Fruit fly (Drosophila melanogaster) whole organism: Measurements from ENCODE around the gene wdb.

Experiments used
- CG8478 ChIP-seq: fragments of >200 bp; optimal IDR thresholded peaks from 2 replicates; lab custom pipeline; 2018; ENCODE audit warnings: inconsistent platforms
- Dll ChIP-seq: fragments of >200 bp; optimal IDR thresholded peaks from 2 replicates; lab custom pipeline; 2017
- EcR ChIP-seq, 2 experiments: fragments of >200 bp; optimal IDR thresholded peaks; 2 replicates each; lab custom pipeline; 2017; ENCODE audit warnings: missing biosample characterization in 2 of 2, missing genetic modification characterization in 2 of 2, missing genetic modification reagents in 2 of 2
- pan ChIP-seq: fragments of >200 bp; optimal IDR thresholded peaks from 2 replicates; lab custom pipeline; 2017
- psq ChIP-seq: fragments of >200 bp; optimal IDR thresholded peaks from 2 replicates; lab custom pipeline; 2017
- usp ChIP-seq: fragments of >200 bp; optimal IDR thresholded peaks from 2 replicates; lab custom pipeline; 2017; ENCODE audit warnings: missing biosample characterization, missing genetic modification characterization, mixed read lengths

wdb gene

DNA sequence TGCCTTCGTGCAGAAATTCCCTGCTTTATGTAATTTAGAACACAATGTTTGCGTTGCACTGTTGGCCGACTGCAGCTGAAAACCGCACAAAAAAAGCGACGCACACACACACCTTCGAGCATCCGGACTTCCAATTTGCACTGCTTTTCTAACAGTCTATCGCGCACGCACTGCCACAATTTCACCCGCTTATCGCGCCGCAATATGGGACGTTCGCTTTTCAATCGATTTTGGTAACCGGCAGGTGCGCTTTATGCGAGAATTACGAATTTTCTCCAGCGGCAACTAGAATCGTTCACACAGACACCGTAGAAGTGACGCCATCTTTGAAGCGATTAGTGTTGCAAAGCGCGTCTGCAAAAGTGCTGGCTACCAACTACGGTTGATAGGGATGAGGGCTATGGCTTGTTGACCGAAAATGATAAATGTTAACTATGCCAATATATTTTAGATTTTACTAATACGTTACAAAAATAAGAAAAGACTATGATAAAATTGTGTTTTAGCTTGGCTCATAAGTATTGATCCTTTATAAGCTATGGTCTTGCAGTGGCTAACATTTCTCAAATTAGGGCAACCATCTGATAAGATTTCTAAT lies at the start of gene wdb:
Gene wdb (minus strand): TSS at position 352 of the 598 bp plus-strand sequence.
- no peak for TF ChIP-seq usp
- no peak for TF ChIP-seq CG8478 (lab: Kevin White, UChicago)
- no peak for TF ChIP-seq psq (lab: Kevin White, UChicago)
- no peak for TF ChIP-seq EcR (GFP tag; optimal IDR thresholded peaks at IDR 0.05; lab: Kevin White, UChicago)
- no peak for TF ChIP-seq Dll (lab: Kevin White, UChicago)
- no peak for TF ChIP-seq pan (lab: Kevin White, UChicago)

DNA sequence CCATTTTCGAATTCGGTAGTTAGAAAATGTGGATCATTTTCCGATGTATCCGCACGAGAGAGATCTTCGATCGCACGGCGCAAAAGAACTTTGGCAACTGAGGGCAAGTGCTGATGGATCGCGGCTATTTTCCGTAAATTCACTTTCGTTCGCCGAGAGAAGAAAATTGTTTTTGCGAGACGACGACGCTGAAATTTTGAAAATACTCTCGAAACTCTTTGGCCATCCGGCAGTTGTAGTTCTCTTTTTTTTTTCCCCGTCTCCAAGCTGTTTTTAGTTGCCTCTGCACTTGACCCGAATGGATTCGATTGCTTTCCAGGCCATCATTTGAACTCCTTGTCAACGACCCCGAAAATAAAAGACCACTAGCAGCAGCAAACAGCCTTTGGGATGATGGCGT lies 43.9 kb upstream of the wdb start, which contains the start of gene CG5612:
Gene CG5612 (minus strand): TSS at position 101 of the 400 bp plus-strand sequence.
- TF ChIP-seq Dll (lab: Kevin White, UChicago) (no peak), psq (lab: Kevin White, UChicago) (no peak), CG8478 (lab: Kevin White, UChicago) (no peak), usp (no peak), EcR (GFP tag; optimal IDR thresholded peaks at IDR 0.05; lab: Kevin White, UChicago) (no peak), pan (lab: Kevin White, UChicago) (no peak)

DNA sequence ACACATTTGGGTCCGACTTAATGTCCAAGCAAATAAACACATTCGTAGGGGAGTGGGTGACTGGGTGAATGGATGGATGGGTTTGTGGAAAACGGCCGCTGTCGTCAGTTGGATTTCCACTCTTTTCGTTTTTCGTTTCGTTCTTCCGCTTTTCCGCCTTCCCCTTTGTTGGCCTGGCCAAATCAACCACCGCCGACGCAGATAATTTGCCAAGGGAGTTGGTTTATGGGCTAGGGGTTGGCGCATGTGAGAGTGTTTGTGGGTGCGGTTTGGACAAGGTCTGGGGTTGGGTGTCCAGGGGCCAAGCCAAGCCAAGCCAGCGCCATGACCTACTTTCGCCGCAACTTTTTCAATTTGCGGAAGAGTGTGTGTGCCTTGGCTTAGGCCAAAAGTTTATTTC lies 41.0 kb upstream of the wdb start:
- TF ChIP-seq EcR (GFP tag; optimal IDR thresholded peaks at IDR 0.05; lab: Kevin White, UChicago), result no peak
- no peak for TF ChIP-seq Dll (lab: Kevin White, UChicago)
- no peak for TF ChIP-seq psq (lab: Kevin White, UChicago)
- TF ChIP-seq usp, result no peak
- TF ChIP-seq CG8478 (lab: Kevin White, UChicago), result no peak
- no peak for TF ChIP-seq pan (lab: Kevin White, UChicago)

DNA sequence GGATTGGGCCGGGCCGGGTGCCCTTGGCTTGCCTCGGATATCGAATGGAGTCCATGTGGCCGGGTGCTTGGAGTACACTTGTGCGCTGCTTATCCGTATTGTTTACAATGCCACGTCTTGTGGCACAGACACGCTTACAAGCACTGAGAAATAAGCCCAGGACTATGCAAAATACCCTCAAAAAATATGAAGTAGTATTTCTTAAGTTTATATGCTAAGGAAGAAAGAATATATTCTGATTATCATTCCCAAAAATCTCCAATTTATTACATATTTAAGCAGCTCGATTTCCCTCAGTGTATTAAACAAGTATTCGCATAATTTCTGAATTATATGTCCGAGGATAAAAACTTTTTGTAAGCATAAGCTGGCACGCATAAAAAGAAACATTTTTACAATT lies 39.8 kb upstream of the wdb start:
- TF ChIP-seq psq (lab: Kevin White, UChicago) (no peak), EcR (GFP tag; optimal IDR thresholded peaks at IDR 0.05; lab: Kevin White, UChicago) (no peak), pan (lab: Kevin White, UChicago) (no peak), Dll (lab: Kevin White, UChicago) (no peak), usp (no peak), CG8478 (lab: Kevin White, UChicago) (no peak)

DNA sequence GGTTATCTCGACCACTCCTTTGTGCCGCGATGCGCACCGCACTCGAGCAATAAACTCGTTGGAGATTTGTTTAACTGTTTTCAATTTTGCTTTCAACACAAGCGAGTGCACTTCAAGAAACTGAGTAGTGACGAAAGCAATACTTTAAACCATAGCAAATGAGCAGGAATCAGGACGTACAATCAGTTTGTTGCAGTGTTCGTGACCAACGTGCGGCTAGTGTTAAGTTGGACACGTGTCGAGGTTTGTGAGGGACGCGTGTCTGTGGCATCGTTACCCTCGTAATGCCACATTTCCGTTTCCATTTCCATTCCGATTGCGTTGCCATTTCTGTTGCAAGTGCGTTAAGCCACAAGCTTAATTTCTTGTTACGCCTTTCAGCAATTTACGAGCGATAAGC lies 34.5 kb upstream of the wdb start:
- TF ChIP-seq usp, result no peak

DNA sequence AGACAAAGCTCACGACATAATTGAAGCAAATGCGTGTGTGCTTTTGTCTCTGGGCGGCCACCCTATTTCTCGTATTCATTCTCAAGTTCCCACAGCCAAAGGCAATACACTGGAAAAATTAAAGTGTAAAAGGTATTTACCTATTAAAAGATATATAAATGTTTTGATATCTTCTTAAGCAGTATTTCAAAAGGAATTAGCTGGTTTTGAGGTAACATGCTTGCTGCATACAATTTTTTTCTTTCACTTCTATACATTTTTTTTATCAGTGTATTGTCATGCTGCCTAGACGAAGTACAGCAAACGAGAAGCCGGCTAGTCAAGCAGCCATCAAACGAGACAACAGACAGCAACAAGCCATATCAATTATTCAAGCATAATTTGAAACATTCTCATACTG lies 31.8 kb upstream of the wdb start:
- TF ChIP-seq usp (no peak), CG8478 (lab: Kevin White, UChicago) (no peak), EcR (GFP tag; optimal IDR thresholded peaks at IDR 0.05; lab: Kevin White, UChicago) (no peak), psq (lab: Kevin White, UChicago) (no peak), Dll (lab: Kevin White, UChicago) (no peak), pan (lab: Kevin White, UChicago) (no peak)

DNA sequence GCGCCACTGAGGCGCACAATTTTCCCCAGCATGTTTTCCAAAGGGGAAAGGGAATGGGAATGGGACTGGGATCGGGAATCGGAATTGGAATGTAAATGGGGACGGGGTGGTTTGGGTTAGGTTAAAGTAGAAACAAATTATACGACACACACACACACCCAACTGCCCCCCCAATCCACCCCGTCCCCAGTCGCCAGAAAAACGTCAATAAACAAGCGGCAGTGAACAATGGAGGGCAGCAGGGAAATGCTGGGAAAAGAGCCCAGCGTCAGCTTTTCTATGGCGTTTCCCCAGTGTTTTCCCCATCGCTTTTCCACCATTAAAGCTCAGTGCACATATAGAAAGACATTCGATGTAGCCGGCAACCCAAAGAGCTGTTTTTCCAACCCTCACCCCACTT lies 28.6 kb upstream of the wdb start:
- TF ChIP-seq EcR (GFP tag; optimal IDR thresholded peaks at IDR 0.05; lab: Kevin White, UChicago) (no peak), pan (lab: Kevin White, UChicago) (no peak), Dll (lab: Kevin White, UChicago) (no peak), CG8478 (lab: Kevin White, UChicago) (no peak), psq (lab: Kevin White, UChicago) (no peak), usp (no peak)

DNA sequence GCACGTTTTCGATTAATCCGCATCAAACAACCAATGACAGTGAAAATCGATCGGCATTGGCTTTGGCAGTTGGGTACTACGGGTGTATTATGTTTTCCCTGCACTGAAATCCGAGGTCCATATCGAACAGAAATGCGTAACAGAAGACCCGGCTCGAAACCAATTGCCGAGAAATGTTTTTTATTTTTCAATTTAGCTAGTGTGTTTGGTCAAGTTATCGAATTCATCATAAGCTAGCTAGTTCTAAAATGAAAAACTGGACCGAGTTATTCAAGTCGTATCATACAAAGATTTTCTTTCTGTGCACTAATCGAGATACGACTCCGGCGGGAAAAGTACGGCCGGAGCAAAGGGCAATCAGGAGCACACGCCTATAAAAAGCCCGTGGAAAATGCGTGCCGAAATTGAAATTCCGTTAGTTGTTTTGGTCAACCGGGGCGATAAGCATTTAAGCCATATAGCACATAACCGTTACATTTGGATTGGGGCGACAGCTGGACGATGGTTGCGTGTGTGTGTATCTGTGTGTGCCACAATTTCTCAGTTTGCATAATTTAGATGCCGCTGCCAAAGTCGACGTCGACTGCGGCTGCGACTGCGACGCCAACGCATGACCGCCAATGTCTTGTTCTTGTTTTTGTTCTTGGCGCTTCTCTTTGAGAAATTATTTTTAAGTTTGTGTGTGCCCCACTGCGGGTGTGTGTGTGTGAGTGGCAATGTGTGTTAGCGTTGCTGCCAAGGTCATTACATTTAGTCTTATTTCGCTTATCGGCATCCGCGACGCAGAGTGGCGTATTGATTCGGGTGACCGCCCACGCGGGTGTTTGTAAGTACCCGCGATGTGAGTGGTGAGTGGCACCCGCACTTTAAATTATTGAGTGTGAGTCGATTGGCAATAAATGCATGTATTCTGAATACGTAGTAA lies 27.3 kb upstream of the wdb start:
- TF ChIP-seq CG8478 (lab: Kevin White, UChicago), result no peak
- no peak for TF ChIP-seq Dll (lab: Kevin White, UChicago)
- TF ChIP-seq pan (lab: Kevin White, UChicago), result no peak
- no peak for TF ChIP-seq EcR (GFP tag; optimal IDR thresholded peaks at IDR 0.05; lab: Kevin White, UChicago)
- no peak for TF ChIP-seq psq (lab: Kevin White, UChicago)
- TF ChIP-seq usp, result no peak

DNA sequence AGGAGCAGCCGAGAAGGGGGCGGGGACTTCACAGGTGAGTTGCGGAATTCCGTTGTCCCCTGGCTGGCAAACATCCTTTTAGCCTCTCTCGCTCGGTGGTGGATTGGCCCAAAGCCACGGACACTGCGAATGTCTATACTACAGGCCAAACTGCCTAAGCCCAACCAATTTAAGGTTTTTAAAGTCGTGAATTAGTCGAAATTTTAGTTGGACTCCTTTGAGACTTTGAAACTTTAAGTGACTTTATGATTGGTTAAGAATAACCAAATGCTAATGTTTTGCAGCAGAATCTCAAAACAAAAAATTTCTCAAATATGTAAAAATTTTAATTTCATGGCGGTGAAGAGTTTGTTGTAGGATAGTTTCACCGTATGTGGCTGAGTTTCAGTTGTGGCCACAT lies 26.5 kb upstream of the wdb start:
- TF ChIP-seq psq (lab: Kevin White, UChicago) (no peak), Dll (lab: Kevin White, UChicago) (no peak), pan (lab: Kevin White, UChicago) (no peak), usp (no peak), EcR (GFP tag; optimal IDR thresholded peaks at IDR 0.05; lab: Kevin White, UChicago) (no peak), CG8478 (lab: Kevin White, UChicago) (no peak)

DNA sequence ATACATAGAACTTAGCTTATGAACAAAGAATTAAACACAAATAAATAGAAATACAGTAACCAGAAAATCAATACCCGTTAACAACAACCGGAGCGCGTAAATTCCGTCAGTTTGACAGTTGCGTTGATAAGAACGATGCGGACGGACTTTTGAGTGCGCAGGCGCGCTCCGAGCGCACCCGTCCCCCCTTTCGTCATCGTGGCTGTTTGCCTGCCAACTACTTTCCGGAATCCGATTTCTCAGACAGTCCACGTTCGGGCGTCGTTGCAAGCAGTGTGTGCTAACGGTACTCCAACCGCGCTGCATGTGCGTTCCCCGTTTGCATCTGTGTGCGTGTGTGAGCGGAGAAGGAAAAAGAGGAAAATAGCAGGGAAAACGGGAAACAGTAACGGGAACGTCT lies 26.0 kb upstream of the wdb start:
- TF ChIP-seq CG8478 (lab: Kevin White, UChicago) (no peak), usp (no peak), Dll (lab: Kevin White, UChicago) (no peak), psq (lab: Kevin White, UChicago) (no peak), pan (lab: Kevin White, UChicago) (no peak), EcR (GFP tag; optimal IDR thresholded peaks at IDR 0.05; lab: Kevin White, UChicago) (no peak)

DNA sequence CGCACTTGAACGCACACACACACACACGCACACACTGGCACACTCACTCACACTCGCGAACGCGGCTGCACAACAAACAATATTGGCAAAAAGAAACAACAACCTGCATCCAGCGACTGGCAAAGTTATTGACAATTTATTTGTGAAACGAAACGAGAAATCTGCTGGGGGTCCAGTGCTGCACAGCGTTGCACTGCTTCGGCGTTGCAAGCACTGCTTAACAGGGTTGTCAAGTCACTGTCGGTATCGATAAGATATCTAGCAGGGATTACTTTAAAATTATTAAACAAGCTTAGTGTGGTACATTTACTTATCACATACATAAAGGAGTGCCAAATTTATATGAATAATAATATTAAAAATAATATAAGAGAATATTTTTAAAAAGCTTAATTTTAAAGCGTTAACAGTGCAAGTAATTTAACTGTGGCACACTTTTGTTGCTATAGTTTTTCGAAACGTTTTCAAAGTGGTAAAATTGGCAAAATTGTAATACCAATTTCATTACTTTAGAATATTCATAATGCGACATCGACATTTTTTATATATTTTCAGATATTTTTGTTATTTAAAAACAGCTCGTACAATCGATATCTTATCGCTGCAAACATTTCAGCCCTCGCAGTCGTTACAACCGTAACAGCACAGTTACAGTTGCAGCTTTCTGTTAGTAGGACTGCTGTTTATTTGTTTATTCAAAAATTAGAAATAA lies 25.3 kb upstream of the wdb start, which contains the start of the genes dsd and Tusp:
Gene dsd (minus strand): TSS at position 179 of the 712 bp plus-strand sequence.
Gene Tusp (plus strand): TSS at position 662 of the 712 bp plus-strand sequence.
- no peak for TF ChIP-seq CG8478 (lab: Kevin White, UChicago)
- no peak for TF ChIP-seq usp
- no peak for TF ChIP-seq EcR (GFP tag; optimal IDR thresholded peaks at IDR 0.05; lab: Kevin White, UChicago)
- no peak for TF ChIP-seq Dll (lab: Kevin White, UChicago)
- no peak for TF ChIP-seq pan (lab: Kevin White, UChicago)
- no peak for TF ChIP-seq psq (lab: Kevin White, UChicago)
